Fruit fly (Drosophila melanogaster) whole organism, embryonic: ENCODE measurements around the gene Acf.
A peak's percentile ranks its signal among the peaks of the same experiment; 100 is the strongest.

Source experiments
- BtbVII ChIP-seq: fragments of 200-800 bp; sonication (Bioruptor generic); optimal IDR thresholded peaks from 3 replicates; lab custom pipeline; 2017; ENCODE audit warnings: missing biosample characterization, mild to moderate bottlenecking, missing genetic modification characterization
- CG10462 ChIP-seq: fragments of 200-800 bp; sonication (Bioruptor generic); optimal IDR thresholded peaks from 2 replicates; lab custom pipeline; 2016; ENCODE audit warnings: missing biosample characterization, missing genetic modification characterization
- CG11695 ChIP-seq: fragments of 200-800 bp; sonication (Bioruptor generic); IDR thresholded peaks from 3 replicates; pipeline ENCODE4 v1.3.6; 2022; ENCODE audit warnings: missing biosample characterization, missing genetic modification characterization
- CG1233 ChIP-seq: fragments of 200-800 bp; sonication (Bioruptor generic); optimal IDR thresholded peaks from 4 replicates; lab custom pipeline; 2018; ENCODE audit warnings: missing biosample characterization, mild to moderate bottlenecking, missing genetic modification characterization
- CG12744 ChIP-seq: fragments of 200-800 bp; sonication (Bioruptor generic); optimal IDR thresholded peaks from 2 replicates; lab custom pipeline; 2016; ENCODE audit warnings: missing biosample characterization, missing genetic modification characterization
- CG13287 ChIP-seq: fragments of 200-800 bp; sonication (Bioruptor generic); IDR thresholded peaks from 2 replicates; pipeline ENCODE4 v1.3.6; 2022; ENCODE audit warnings: missing biosample characterization, missing genetic modification characterization; ENCODE audit not compliant: partially characterized antibody
- CG15011 ChIP-seq: fragments of 200-800 bp; sonication (Bioruptor generic); optimal IDR thresholded peaks from 3 replicates; lab custom pipeline; 2018; ENCODE audit warnings: missing biosample characterization, mild to moderate bottlenecking, missing genetic modification characterization
- CG17612 ChIP-seq: fragments of 200-800 bp; sonication (Bioruptor generic); IDR thresholded peaks from 2 replicates; pipeline ENCODE4 v1.3.6; 2022; ENCODE audit warnings: missing biosample characterization, missing genetic modification characterization
- CG31441 ChIP-seq: fragments of 200-800 bp; sonication (Bioruptor generic); IDR thresholded peaks from 2 replicates; pipeline ENCODE4 v1.3.6; 2022; ENCODE audit warnings: missing biosample characterization, missing genetic modification characterization
- CG3163 ChIP-seq: fragments of 200-800 bp; sonication (Bioruptor generic); optimal IDR thresholded peaks from 3 replicates; lab custom pipeline; 2016; ENCODE audit warnings: missing biosample characterization, missing genetic modification characterization
- CG4360 ChIP-seq: fragments of 200-800 bp; sonication (Bioruptor generic); IDR thresholded peaks from 2 replicates; pipeline ENCODE4 v1.3.6; 2022; ENCODE audit warnings: missing biosample characterization, missing genetic modification characterization
- CG4820 ChIP-seq: fragments of 200-800 bp; sonication (Bioruptor generic); optimal IDR thresholded peaks from 3 replicates; lab custom pipeline; 2016; ENCODE audit warnings: missing biosample characterization, missing genetic modification characterization
- CG4854 ChIP-seq: fragments of 200-800 bp; sonication (Bioruptor generic); optimal IDR thresholded peaks from 2 replicates; lab custom pipeline; 2016; ENCODE audit warnings: missing biosample characterization, missing genetic modification characterization, inconsistent platforms
- CG6765 ChIP-seq: fragments of 200-800 bp; sonication (Bioruptor generic); optimal IDR thresholded peaks from 3 replicates; lab custom pipeline; 2017; ENCODE audit warnings: missing biosample characterization, mild to moderate bottlenecking, missing genetic modification characterization
- CG8359 ChIP-seq: fragments of 200-800 bp; sonication (Bioruptor generic); optimal IDR thresholded peaks from 2 replicates; lab custom pipeline; 2017; ENCODE audit warnings: missing biosample characterization, mild to moderate bottlenecking, missing genetic modification characterization, borderline replicate concordance
- CG8765 ChIP-seq: fragments of 200-800 bp; sonication (Bioruptor generic); IDR thresholded peaks from 2 replicates; pipeline ENCODE4 v1.3.6; 2022; ENCODE audit warnings: missing biosample characterization, missing genetic modification characterization
- CG9817 ChIP-seq: fragments of 200-800 bp; sonication (Bioruptor generic); optimal IDR thresholded peaks from 2 replicates; lab custom pipeline; 2018; ENCODE audit warnings: missing biosample characterization, mild to moderate bottlenecking, missing genetic modification characterization, moderate library complexity
- D19A ChIP-seq: fragments of 200-800 bp; optimal IDR thresholded peaks from 3 replicates; lab custom pipeline; 2019; ENCODE audit warnings: missing biosample characterization, mild to moderate bottlenecking, missing genetic modification characterization, moderate library complexity
- Doc2 ChIP-seq: fragments of 200-800 bp; sonication (Bioruptor generic); IDR thresholded peaks from 2 replicates; pipeline ENCODE4 v1.3.6; 2022; ENCODE audit warnings: missing biosample characterization, missing genetic modification characterization
- Fer1 ChIP-seq: fragments of 200-800 bp; sonication (Bioruptor generic); optimal IDR thresholded peaks from 2 replicates; lab custom pipeline; 2017; ENCODE audit warnings: missing biosample characterization, mild to moderate bottlenecking, missing genetic modification characterization
- H2.0 ChIP-seq: fragments of 200-800 bp; sonication (Bioruptor generic); IDR thresholded peaks from 2 replicates; pipeline ENCODE4 v1.3.6; 2022; ENCODE audit warnings: missing biosample characterization, missing genetic modification characterization
- Hr78 ChIP-seq, 2 experiments: fragments of 200-800 bp in 1 of 2; fragments of >200 bp in 1 of 2; sonication (Bioruptor generic) in 1 of 2; optimal IDR thresholded peaks; 2 replicates each; lab custom pipeline; 2017 to 2019; ENCODE audit warnings: missing biosample characterization in 2 of 2, missing genetic modification characterization in 2 of 2, mild to moderate bottlenecking in 1 of 2, moderate library complexity in 1 of 2
- Hsf ChIP-seq: fragments of 200-800 bp; sonication (Bioruptor generic); optimal IDR thresholded peaks from 3 replicates; lab custom pipeline; 2016; ENCODE audit warnings: missing biosample characterization, missing genetic modification characterization
- Mad ChIP-seq: fragments of 200-800 bp; sonication (Bioruptor generic); optimal IDR thresholded peaks from 2 replicates; lab custom pipeline; 2016; ENCODE audit warnings: missing biosample characterization, missing genetic modification characterization
- Med ChIP-seq: fragments of 200-800 bp; sonication (Bioruptor generic); peaks from one replicate; lab custom pipeline; 2016; ENCODE audit warnings: missing biosample characterization, missing genetic modification characterization, mild to moderate bottlenecking, inconsistent platforms, moderate library complexity
- NK7.1 ChIP-seq: fragments of 200-800 bp; sonication (Bioruptor generic); optimal IDR thresholded peaks from 3 replicates; lab custom pipeline; 2016; ENCODE audit warnings: missing biosample characterization, missing genetic modification characterization
- PHDP ChIP-seq: fragments of 200-800 bp; sonication (Bioruptor generic); optimal IDR thresholded peaks from 3 replicates; lab custom pipeline; 2018; ENCODE audit warnings: missing biosample characterization, mild to moderate bottlenecking, missing genetic modification characterization, moderate library complexity
- Rx ChIP-seq: fragments of 200-800 bp; sonication (Bioruptor generic); IDR thresholded peaks from 2 replicates; pipeline ENCODE4 v1.3.6; 2022; ENCODE audit warnings: missing biosample characterization, missing genetic modification characterization
- Sox100B ChIP-seq: fragments of 200-800 bp; sonication (Bioruptor generic); optimal IDR thresholded peaks from 3 replicates; lab custom pipeline; 2018; ENCODE audit warnings: missing biosample characterization, mild to moderate bottlenecking, missing genetic modification characterization
- Ssrp ChIP-seq: fragments of 200-800 bp; sonication (Bioruptor generic); optimal IDR thresholded peaks from 2 replicates; lab custom pipeline; 2018; ENCODE audit warnings: missing biosample characterization, mild to moderate bottlenecking, missing genetic modification characterization, moderate library complexity
- ara ChIP-seq: fragments of 200-800 bp; sonication (Bioruptor generic); IDR thresholded peaks from 2 replicates; pipeline ENCODE4 v1.3.6; 2022; ENCODE audit warnings: missing biosample characterization, missing genetic modification characterization
- bbx ChIP-seq: fragments of 200-800 bp; sonication (Bioruptor generic); IDR thresholded peaks from 2 replicates; pipeline ENCODE4 v1.3.6; 2022; ENCODE audit warnings: missing biosample characterization, missing genetic modification characterization; ENCODE audit not compliant: partially characterized antibody
- br ChIP-seq: fragments of >200 bp; optimal IDR thresholded peaks from 2 replicates; lab custom pipeline; 2017
- chinmo ChIP-seq: fragments of 200-800 bp; sonication (Bioruptor generic); IDR thresholded peaks from 4 replicates; pipeline ENCODE4 v1.3.6; 2022; ENCODE audit warnings: missing biosample characterization, missing genetic modification characterization; ENCODE audit not compliant: partially characterized antibody
- crol ChIP-seq: fragments of 200-800 bp; sonication (Bioruptor generic); IDR thresholded peaks from 2 replicates; pipeline ENCODE4 v1.3.6; 2022; ENCODE audit warnings: missing biosample characterization, missing genetic modification characterization
- dmrt11E ChIP-seq: fragments of 200-800 bp; sonication (Bioruptor generic); optimal IDR thresholded peaks from 3 replicates; lab custom pipeline; 2018; ENCODE audit warnings: missing biosample characterization, mild to moderate bottlenecking, missing genetic modification characterization, moderate library complexity
- dpn ChIP-seq, 2 experiments: fragments of 200-800 bp; sonication (Bioruptor generic); optimal IDR thresholded peaks; 3 replicates each; lab custom pipeline; 2016; ENCODE audit warnings: missing biosample characterization in 2 of 2, missing genetic modification characterization in 2 of 2
- grn ChIP-seq: fragments of 200-800 bp; sonication (Bioruptor generic); optimal IDR thresholded peaks from 3 replicates; lab custom pipeline; 2017; ENCODE audit warnings: missing biosample characterization, missing genetic modification characterization
- gsb-n ChIP-seq: fragments of 200-800 bp; sonication (Bioruptor generic); optimal IDR thresholded peaks from 3 replicates; lab custom pipeline; 2018; ENCODE audit warnings: missing biosample characterization, mild to moderate bottlenecking, missing genetic modification characterization
- ind ChIP-seq: fragments of 200-800 bp; sonication (Bioruptor generic); optimal IDR thresholded peaks from 3 replicates; lab custom pipeline; 2016; ENCODE audit warnings: missing biosample characterization, missing genetic modification characterization
- onecut ChIP-seq: fragments of 200-800 bp; sonication (Bioruptor generic); IDR thresholded peaks from 2 replicates; pipeline ENCODE4 v1.3.6; 2022; ENCODE audit warnings: missing biosample characterization, missing genetic modification characterization
- psq ChIP-seq: fragments of 200-800 bp; sonication (Bioruptor generic); optimal IDR thresholded peaks from 2 replicates; lab custom pipeline; 2017; ENCODE audit warnings: missing biosample characterization, missing genetic modification characterization
- repo ChIP-seq: fragments of 200-800 bp; sonication (Bioruptor generic); optimal IDR thresholded peaks from 2 replicates; lab custom pipeline; 2016; ENCODE audit warnings: missing biosample characterization, missing genetic modification characterization
- schlank ChIP-seq: fragments of 200-800 bp; sonication (Bioruptor generic); optimal IDR thresholded peaks from 2 replicates; lab custom pipeline; 2018; ENCODE audit warnings: missing biosample characterization, mild to moderate bottlenecking, missing genetic modification characterization
- sens-2 ChIP-seq: fragments of 200-800 bp; sonication (Bioruptor generic); IDR thresholded peaks from 2 replicates; pipeline ENCODE4 v1.3.6; 2022; ENCODE audit warnings: missing biosample characterization, missing genetic modification characterization
- sna ChIP-seq: fragments of 200-800 bp; sonication (Bioruptor generic); IDR thresholded peaks from 2 replicates; pipeline ENCODE4 v1.3.6; 2022; ENCODE audit warnings: missing biosample characterization, missing genetic modification characterization; ENCODE audit not compliant: partially characterized antibody
- so ChIP-seq: fragments of 200-800 bp; sonication (Bioruptor generic); IDR thresholded peaks from 3 replicates; pipeline ENCODE4 v1.3.6; 2022; ENCODE audit warnings: missing biosample characterization, missing genetic modification characterization
- tio ChIP-seq: fragments of 200-800 bp; sonication (Bioruptor generic); optimal IDR thresholded peaks from 2 replicates; lab custom pipeline; 2017; ENCODE audit warnings: missing biosample characterization, missing genetic modification characterization, inconsistent platforms
- wor ChIP-seq: fragments of 200-800 bp; sonication (Bioruptor generic); IDR thresholded peaks from 2 replicates; pipeline ENCODE4 v1.3.6; 2022; ENCODE audit warnings: missing biosample characterization, missing genetic modification characterization
- z ChIP-seq: fragments of 200-800 bp; sonication (Bioruptor generic); IDR thresholded peaks from 3 replicates; pipeline ENCODE4 v1.3.6; 2022; ENCODE audit warnings: missing biosample characterization, missing genetic modification characterization
- zfh1 ChIP-seq: fragments of 200-800 bp; sonication (Bioruptor generic); IDR thresholded peaks from 3 replicates; pipeline ENCODE4 v1.3.6; 2022; ENCODE audit warnings: missing biosample characterization, missing genetic modification characterization

The Acf gene

DNA sequence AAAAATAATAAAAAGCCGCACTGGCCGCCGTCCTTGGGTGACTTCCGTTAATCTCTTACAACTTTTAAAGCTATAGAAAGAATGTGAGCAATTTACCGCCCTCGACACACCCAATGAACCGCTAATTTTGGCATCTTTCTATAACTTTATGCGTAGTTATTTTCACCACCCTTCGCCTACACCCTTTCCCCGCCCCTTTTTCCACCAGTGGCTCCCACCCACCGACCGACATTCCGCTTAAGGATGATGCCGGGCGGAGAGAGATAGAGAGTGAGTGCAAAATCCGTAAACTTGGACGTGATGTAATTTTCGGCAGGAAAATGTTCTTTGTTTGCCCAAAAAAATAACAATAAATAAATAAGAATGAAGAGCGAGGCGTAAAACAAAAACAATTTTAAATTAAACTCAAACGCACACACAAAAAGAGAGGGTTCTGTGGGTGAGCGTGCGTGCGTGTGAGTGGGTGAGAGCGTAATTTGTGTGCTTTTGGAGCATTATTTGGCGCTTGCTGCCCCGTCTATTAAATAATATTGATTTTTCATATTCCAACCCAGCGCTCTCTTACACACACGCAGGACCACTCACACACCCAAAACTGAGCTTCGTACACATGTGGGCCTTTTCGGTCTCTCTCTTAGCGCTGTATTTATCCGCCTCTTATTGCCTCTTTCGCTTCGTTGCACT lies 16.2 kb upstream of the Acf start:
- TF ChIP-seq repo (GFP tag; lab: Kevin White, UChicago) (no peak), PHDP (tag; lab: Kevin White, UChicago) (no peak), CG4820 (GFP tag; lab: Kevin White, UChicago) (no peak), CG8765 (GFP tag; lab: Robert Waterston, UW) (no peak), CG15011 (GFP tag; lab: Kevin White, UChicago) (no peak), D19A (tag; lab: Kevin White, UChicago) (no peak), dpn (GFP tag; optimal IDR thresholded peaks at IDR 0.05; lab: Kevin White, UChicago) (no peak), ind (GFP tag; lab: Kevin White, UChicago) (no peak), crol (GFP tag; lab: Robert Waterston, UW) (peak; percentile 60), Ssrp (no peak), so (no peak), br (no peak), CG31441 (GFP tag; lab: Robert Waterston, UW) (no peak), z (GFP tag; lab: Robert Waterston, UW) (peak; percentile 85), Doc2 (GFP tag; lab: Robert Waterston, UW) (no peak), CG9817 (tag; lab: Kevin White, UChicago) (no peak), CG13287 (GFP tag; lab: Robert Waterston, UW) (peak; percentile 33; the same call in 1 of the 2 replicates), chinmo (GFP tag; lab: Robert Waterston, UW) (peak; percentile 83; the same call in 1 of the 4 replicates), schlank (tag; lab: Kevin White, UChicago) (no peak), CG3163 (GFP tag; lab: Kevin White, UChicago) (peak; percentile 31), psq (no peak), bbx (GFP tag; lab: Robert Waterston, UW) (no peak), grn (GFP tag; lab: Kevin White, UChicago) (no peak), sens-2 (no peak), CG1233 (GFP tag; lab: Kevin White, UChicago) (peak; percentile 21), tio (no peak), CG6765 (GFP tag; lab: Kevin White, UChicago) (peak; percentile 21), dmrt11E (tag; lab: Kevin White, UChicago) (no peak), CG12744 (GFP tag; lab: Kevin White, UChicago) (no peak), CG4360 (GFP tag; lab: Robert Waterston, UW) (no peak), CG10462 (GFP tag; lab: Kevin White, UChicago) (no peak), Fer1 (GFP tag; lab: Kevin White, UChicago) (peak; percentile 61), CG11695 (GFP tag; lab: Robert Waterston, UW) (0 out of 3 replicates have a peak, but pooled peaks have one; percentile 6), onecut (GFP tag; lab: Robert Waterston, UW) (peak; percentile 99), Hr78 (GFP tag; optimal IDR thresholded peaks at IDR 0.05; lab: Kevin White, UChicago) (no peak), BtbVII (GFP tag; lab: Kevin White, UChicago) (no peak), sna (no peak), H2.0 (GFP tag; lab: Robert Waterston, UW) (no peak), gsb-n (tag; lab: Kevin White, UChicago) (no peak), ara (GFP tag; lab: Robert Waterston, UW) (no peak), CG8359 (GFP tag; lab: Kevin White, UChicago) (no peak), Rx (GFP tag; lab: Robert Waterston, UW) (no peak), NK7.1 (GFP tag; lab: Kevin White, UChicago) (no peak), CG4854 (GFP tag; lab: Kevin White, UChicago) (no peak), Hsf (no peak), CG17612 (no peak), Mad (GFP tag; lab: Kevin White, UChicago) (no peak), wor (GFP tag; lab: Robert Waterston, UW) (no peak), zfh1 (GFP tag; lab: Robert Waterston, UW) (no peak), Sox100B (GFP tag; lab: Kevin White, UChicago) (no peak), Med (GFP tag; lab: Kevin White, UChicago) (peak; percentile 83)
